Worm (Caenorhabditis elegans) whole organism, L1 larva: ENCODE results near the gene srd-17.

Experiments
- C16A3.4 ChIP-seq: fragments of 150-350 bp; optimal IDR thresholded peaks from 2 replicates; lab custom pipeline; 2014; ENCODE audit warnings: missing biosample characterization, missing genetic modification characterization
- blmp-1 ChIP-seq: fragments of 150-350 bp; optimal IDR thresholded peaks from 2 replicates; lab custom pipeline; 2014; ENCODE audit warnings: missing biosample characterization, missing genetic modification characterization
- ces-1 ChIP-seq: fragments of 150-350 bp; optimal IDR thresholded peaks from 2 replicates; lab custom pipeline; 2014; ENCODE audit warnings: missing biosample characterization, missing genetic modification reagents, missing genetic modification characterization
- lir-3 ChIP-seq: sonication (generic microtip); optimal IDR thresholded peaks from 2 replicates; lab custom pipeline; 2016; ENCODE audit warnings: mild to moderate bottlenecking, missing genetic modification characterization, moderate library complexity, missing compliant biosample characterization; ENCODE audit not compliant: poor library complexity
- nhr-237 ChIP-seq: fragments of 150-350 bp; optimal IDR thresholded peaks from 2 replicates; lab custom pipeline; 2014; ENCODE audit warnings: missing biosample characterization, missing genetic modification characterization
- nhr-28 ChIP-seq: fragments of 150-350 bp; optimal IDR thresholded peaks from 2 replicates; lab custom pipeline; 2014; ENCODE audit warnings: missing biosample characterization, missing genetic modification characterization
- nhr-84 ChIP-seq: sonication (generic microtip); optimal IDR thresholded peaks from 2 replicates; lab custom pipeline; 2017; ENCODE audit warnings: missing biosample characterization, missing genetic modification characterization
- nhr-85 ChIP-seq: sonication (generic microtip); peaks from one replicate; lab custom pipeline; 2016; ENCODE audit warnings: missing genetic modification characterization, inconsistent platforms, missing compliant biosample characterization
- pqm-1 ChIP-seq: sonication (generic microtip); optimal IDR thresholded peaks from 3 replicates; lab custom pipeline; 2017; ENCODE audit warnings: missing biosample characterization, missing genetic modification characterization
- skn-1 ChIP-seq: fragments of 150-350 bp; optimal IDR thresholded peaks from 2 replicates; lab custom pipeline; 2014; ENCODE audit warnings: missing biosample characterization, missing genetic modification characterization
- snpc-4 ChIP-seq: fragments of 150-350 bp; optimal IDR thresholded peaks from 2 replicates; lab custom pipeline; 2014; ENCODE audit warnings: missing biosample characterization, missing genetic modification characterization
- zag-1 ChIP-seq: fragments of 150-350 bp; optimal IDR thresholded peaks from 2 replicates; lab custom pipeline; 2014; ENCODE audit warnings: missing biosample characterization, missing genetic modification characterization
- zip-4 ChIP-seq: fragments of 200-800 bp; sonication (Bioruptor generic); optimal IDR thresholded peaks from 2 replicates; lab custom pipeline; 2018; ENCODE audit warnings: mild to moderate bottlenecking, missing genetic modification characterization, moderate library complexity, missing compliant biosample characterization

- TF ChIP-seq skn-1 (tag; lab: Kevin White, UChicago) (no peak), zag-1 (no peak), nhr-84 (tag; lab: Kevin White, UChicago) (no peak), C16A3.4 (tag; lab: Kevin White, UChicago) (no peak), pqm-1 (no peak), blmp-1 (tag; lab: Kevin White, UChicago) (no peak), lir-3 (tag; lab: Kevin White, UChicago) (no peak), zip-4 (GFP tag; lab: Kevin White, UChicago) (no peak), nhr-28 (no peak), snpc-4 (tag; lab: Kevin White, UChicago) (no peak), nhr-85 (tag; lab: Kevin White, UChicago) (no peak), nhr-237 (tag; lab: Kevin White, UChicago) (no peak), ces-1 (no peak)
Measured at ce11 chrV:13426764-13427163, 5.8 kb downstream of the srd-17 start, which contains the start of gene srd-18.
